Fruit fly (Drosophila melanogaster) whole organism, embryonic: ENCODE results near the gene Zip88E.

Experiments used
- Antp ChIP-seq: fragments of 200-800 bp; sonication (Bioruptor generic); optimal IDR thresholded peaks from 3 replicates; lab custom pipeline; 2016; ENCODE audit warnings: missing biosample characterization, missing genetic modification characterization
- CG10959 ChIP-seq: fragments of 200-800 bp; sonication (Bioruptor generic); IDR thresholded peaks from 2 replicates; pipeline ENCODE4 v1.3.6; 2022; ENCODE audit warnings: missing biosample characterization, missing genetic modification characterization
- CG11398 ChIP-seq: fragments of 200-800 bp; sonication (Bioruptor generic); optimal IDR thresholded peaks from 2 replicates; lab custom pipeline; 2016; ENCODE audit warnings: missing biosample characterization, missing genetic modification characterization
- CG11696 ChIP-seq: fragments of 200-800 bp; sonication (Bioruptor generic); IDR thresholded peaks from 2 replicates; pipeline ENCODE4 v1.3.6; 2022; ENCODE audit warnings: missing biosample characterization, missing genetic modification characterization
- CG12236 ChIP-seq: fragments of 200-800 bp; sonication (Bioruptor generic); optimal IDR thresholded peaks from 2 replicates; lab custom pipeline; 2016; ENCODE audit warnings: missing biosample characterization, missing genetic modification characterization
- CG1233 ChIP-seq: fragments of 200-800 bp; sonication (Bioruptor generic); optimal IDR thresholded peaks from 4 replicates; lab custom pipeline; 2018; ENCODE audit warnings: missing biosample characterization, mild to moderate bottlenecking, missing genetic modification characterization
- CG12769 ChIP-seq: fragments of 200-800 bp; sonication (Bioruptor generic); optimal IDR thresholded peaks from 2 replicates; lab custom pipeline; 2019; ENCODE audit warnings: missing biosample characterization, mild to moderate bottlenecking, missing genetic modification characterization, moderate library complexity
- CG14710 ChIP-seq: fragments of 200-800 bp; sonication (Bioruptor generic); optimal IDR thresholded peaks from 3 replicates; lab custom pipeline; 2019; ENCODE audit warnings: missing biosample characterization, mild to moderate bottlenecking, missing genetic modification characterization, moderate library complexity
- CG15696 ChIP-seq: fragments of 200-800 bp; sonication (Bioruptor generic); optimal IDR thresholded peaks from 2 replicates; lab custom pipeline; 2019; ENCODE audit warnings: missing biosample characterization, mild to moderate bottlenecking, missing genetic modification characterization, moderate library complexity
- CG17802 ChIP-seq: fragments of 200-800 bp; sonication (Bioruptor generic); optimal IDR thresholded peaks from 2 replicates; lab custom pipeline; 2018; ENCODE audit warnings: missing biosample characterization, mild to moderate bottlenecking, missing genetic modification characterization, moderate library complexity
- CG3838 ChIP-seq: fragments of 200-800 bp; sonication (Bioruptor generic); optimal IDR thresholded peaks from 3 replicates; lab custom pipeline; 2016; ENCODE audit warnings: missing biosample characterization, missing genetic modification characterization
- CG4328 ChIP-seq: fragments of 200-800 bp; sonication (Bioruptor generic); optimal IDR thresholded peaks from 3 replicates; lab custom pipeline; 2017; ENCODE audit warnings: missing biosample characterization, missing genetic modification reagents, missing genetic modification characterization
- CG4404 ChIP-seq: fragments of 200-800 bp; sonication (Bioruptor generic); IDR thresholded peaks from 2 replicates; pipeline ENCODE4 v1.3.6; 2022; ENCODE audit warnings: missing biosample characterization, missing genetic modification characterization
- CG4820 ChIP-seq: fragments of 200-800 bp; sonication (Bioruptor generic); optimal IDR thresholded peaks from 3 replicates; lab custom pipeline; 2016; ENCODE audit warnings: missing biosample characterization, missing genetic modification characterization
- CG7987 ChIP-seq: fragments of 200-800 bp; sonication (Bioruptor generic); optimal IDR thresholded peaks from 2 replicates; lab custom pipeline; 2018; ENCODE audit warnings: missing biosample characterization, mild to moderate bottlenecking, missing genetic modification characterization, moderate library complexity
- CG9932 ChIP-seq: fragments of 200-800 bp; sonication (Bioruptor generic); IDR thresholded peaks from 2 replicates; pipeline ENCODE4 v1.3.6; 2022; ENCODE audit warnings: missing biosample characterization, missing genetic modification characterization
- Doc2 ChIP-seq: fragments of 200-800 bp; sonication (Bioruptor generic); IDR thresholded peaks from 2 replicates; pipeline ENCODE4 v1.3.6; 2022; ENCODE audit warnings: missing biosample characterization, missing genetic modification characterization
- E2f2 ChIP-seq: fragments of 200-800 bp; sonication (Bioruptor generic); IDR thresholded peaks from 2 replicates; pipeline ENCODE4 v1.3.6; 2022; ENCODE audit warnings: missing biosample characterization, missing genetic modification characterization
- Ets65A ChIP-seq: fragments of 200-800 bp; sonication (Bioruptor generic); peaks from one replicate; lab custom pipeline; 2016; ENCODE audit warnings: missing biosample characterization, missing genetic modification characterization
- Fer2 ChIP-seq: fragments of 200-800 bp; sonication (Bioruptor generic); optimal IDR thresholded peaks from 2 replicates; lab custom pipeline; 2018; ENCODE audit warnings: missing biosample characterization, mild to moderate bottlenecking, missing genetic modification characterization, moderate library complexity
- Hand ChIP-seq: fragments of 200-800 bp; sonication (Bioruptor generic); optimal IDR thresholded peaks from 2 replicates; lab custom pipeline; 2017; ENCODE audit warnings: mild to moderate bottlenecking, missing biosample characterization, missing genetic modification reagents, missing genetic modification characterization
- Meics ChIP-seq: fragments of 200-800 bp; sonication (Bioruptor generic); optimal IDR thresholded peaks from 2 replicates; lab custom pipeline; 2017; ENCODE audit warnings: missing biosample characterization, mild to moderate bottlenecking, missing genetic modification characterization
- Ptx1 ChIP-seq: fragments of 200-800 bp; sonication (Bioruptor generic); IDR thresholded peaks from 2 replicates; pipeline ENCODE4 v1.3.6; 2022; ENCODE audit warnings: missing biosample characterization, missing genetic modification characterization
- Sin3A ChIP-seq: fragments of >200 bp; optimal IDR thresholded peaks from 2 replicates; lab custom pipeline; 2018
- Tbp ChIP-seq: fragments of >200 bp; optimal IDR thresholded peaks from 2 replicates; lab custom pipeline; 2018; ENCODE audit warnings: missing biosample characterization, missing genetic modification characterization
- cad ChIP-seq: fragments of >200 bp; optimal IDR thresholded peaks from 2 replicates; lab custom pipeline; 2017; ENCODE audit warnings: missing biosample characterization, missing genetic modification characterization
- eve ChIP-seq, 2 experiments: fragments of >200 bp; optimal IDR thresholded peaks; 2 replicates each; lab custom pipeline; 2017; ENCODE audit warnings: missing biosample characterization in 2 of 2, missing genetic modification characterization in 2 of 2
- fu2 ChIP-seq: fragments of 200-800 bp; sonication (Bioruptor generic); optimal IDR thresholded peaks from 2 replicates; lab custom pipeline; 2016; ENCODE audit warnings: missing biosample characterization, missing genetic modification characterization
- hb ChIP-seq: fragments of 200-800 bp; sonication (Bioruptor generic); IDR thresholded peaks from 3 replicates; pipeline ENCODE4 v1.3.6; 2022; ENCODE audit warnings: missing biosample characterization, missing genetic modification characterization; ENCODE audit not compliant: partially characterized antibody
- lbe ChIP-seq: fragments of 200-800 bp; sonication (Bioruptor generic); optimal IDR thresholded peaks from 2 replicates; lab custom pipeline; 2016; ENCODE audit warnings: missing biosample characterization, mild to moderate bottlenecking, missing genetic modification characterization
- mld ChIP-seq: fragments of 200-800 bp; sonication (Bioruptor generic); IDR thresholded peaks from 3 replicates; pipeline ENCODE4 v1.3.6; 2022; ENCODE audit warnings: missing biosample characterization, missing genetic modification characterization; ENCODE audit not compliant: partially characterized antibody
- odd ChIP-seq: fragments of 200-800 bp; sonication (Bioruptor generic); optimal IDR thresholded peaks from 2 replicates; lab custom pipeline; 2017; ENCODE audit warnings: missing biosample characterization, mild to moderate bottlenecking, missing genetic modification characterization
- peb ChIP-seq: fragments of 200-800 bp; sonication (Bioruptor generic); IDR thresholded peaks from 2 replicates; pipeline ENCODE4 v1.3.6; 2022; ENCODE audit warnings: missing biosample characterization, missing genetic modification characterization
- ranshi ChIP-seq: fragments of 200-800 bp; sonication (Bioruptor generic); IDR thresholded peaks from 2 replicates; pipeline ENCODE4 v1.3.6; 2022; ENCODE audit warnings: missing biosample characterization, missing genetic modification characterization
- rib ChIP-seq: fragments of 200-800 bp; sonication (Bioruptor generic); IDR thresholded peaks from 2 replicates; pipeline ENCODE4 v1.3.6; 2022; ENCODE audit warnings: missing biosample characterization, missing genetic modification characterization
- sob ChIP-seq: fragments of 200-800 bp; sonication (Bioruptor generic); IDR thresholded peaks from 2 replicates; pipeline ENCODE4 v1.3.6; 2022; ENCODE audit warnings: missing biosample characterization, missing genetic modification characterization
- sr ChIP-seq: fragments of 200-800 bp; sonication (Bioruptor generic); IDR thresholded peaks from 3 replicates; pipeline ENCODE4 v1.3.6; 2022; ENCODE audit warnings: missing biosample characterization, missing genetic modification characterization
- stwl ChIP-seq: fragments of 200-800 bp; sonication (Bioruptor generic); optimal IDR thresholded peaks from 3 replicates; lab custom pipeline; 2018; ENCODE audit warnings: missing biosample characterization, mild to moderate bottlenecking, missing genetic modification characterization, moderate library complexity
- wek ChIP-seq: fragments of 200-800 bp; sonication (Bioruptor generic); optimal IDR thresholded peaks from 3 replicates; lab custom pipeline; 2018; ENCODE audit warnings: missing biosample characterization, mild to moderate bottlenecking, missing genetic modification characterization, moderate library complexity
- zfh1 ChIP-seq: fragments of 200-800 bp; sonication (Bioruptor generic); IDR thresholded peaks from 3 replicates; pipeline ENCODE4 v1.3.6; 2022; ENCODE audit warnings: missing biosample characterization, missing genetic modification characterization

Gene Zip88E

DNA sequence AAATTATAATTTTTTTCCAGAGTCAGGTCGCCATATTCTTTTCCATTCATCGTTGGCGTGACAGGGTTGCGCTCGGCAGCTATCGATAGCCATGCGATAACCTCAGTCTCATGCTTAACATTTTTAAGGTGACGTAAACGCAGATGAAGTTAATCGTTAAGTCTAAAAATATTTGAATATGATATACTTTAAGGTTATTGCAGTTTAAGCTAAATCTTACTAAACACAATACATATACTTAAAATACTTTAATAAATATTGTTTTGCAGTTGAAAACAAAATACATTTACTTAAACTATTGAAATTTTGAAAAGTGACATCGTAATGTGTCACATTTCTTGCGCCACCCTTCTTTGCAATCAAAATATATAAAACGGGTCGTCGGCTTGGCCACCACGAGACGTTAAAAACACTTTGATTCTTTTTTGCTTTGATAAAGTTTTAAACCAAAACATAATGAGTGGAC, 6.7 kb downstream of the Zip88E start, which contains the start of the genes Cp190 and CG4338 (continued):
- TF ChIP-seq rib (GFP tag; lab: Robert Waterston, UW), result peak; percentile 91
- TF ChIP-seq CG12769 (tag; lab: Kevin White, UChicago), result peak; percentile 97
- peak; percentile 96 for TF ChIP-seq sob
- peak; percentile 86 for TF ChIP-seq CG17802 (tag; lab: Kevin White, UChicago)
- TF ChIP-seq sr (GFP tag; lab: Robert Waterston, UW), result peak; percentile 51; the same call in 1 of the 3 replicates
- peak; percentile 81 for TF ChIP-seq Antp
- TF ChIP-seq eve (GFP tag; optimal IDR thresholded peaks at IDR 0.05; lab: Kevin White, UChicago), result peak in 1 of 2 experiments; percentile 61
- TF ChIP-seq CG11696 (GFP tag; lab: Robert Waterston, UW), result peak; percentile 80
- TF ChIP-seq CG7987, result peak; percentile 87
- TF ChIP-seq CG9932 (GFP tag; lab: Robert Waterston, UW), result peak; percentile 98
- TF ChIP-seq fu2, result peak; percentile 85
- peak; percentile 87 for TF ChIP-seq stwl (tag; lab: Kevin White, UChicago)
- TF ChIP-seq CG10959 (GFP tag; lab: Robert Waterston, UW), result peak; percentile 95
- peak; percentile 97 for TF ChIP-seq odd (GFP tag; lab: Kevin White, UChicago)
- TF ChIP-seq Fer2 (tag; lab: Kevin White, UChicago), result peak; percentile 99
- TF ChIP-seq wek (GFP tag; lab: Kevin White, UChicago), result peak; percentile 86
- peak; percentile 79 for TF ChIP-seq CG12236 (GFP tag; lab: Kevin White, UChicago)
- peak; percentile 45; the same call in 1 of the 3 replicates for TF ChIP-seq mld (GFP tag; lab: Robert Waterston, UW)
- no peak for TF ChIP-seq cad (GFP tag; lab: Kevin White, UChicago)
- peak; percentile 98 for TF ChIP-seq Ptx1 (GFP tag; lab: Robert Waterston, UW)
- TF ChIP-seq hb, result peak; percentile 72
- peak; percentile 99 for TF ChIP-seq CG15696
- peak; percentile 96 for TF ChIP-seq ranshi
- peak; percentile 98 for TF ChIP-seq CG4328 (GFP tag; lab: Kevin White, UChicago)
- TF ChIP-seq Sin3A (lab: Kevin White, UChicago), result peak; percentile 89
- peak; percentile 74 for TF ChIP-seq CG11398 (GFP tag; lab: Kevin White, UChicago)
- peak; percentile 99 for TF ChIP-seq CG14710 (tag; lab: Kevin White, UChicago)
- peak; percentile 98 for TF ChIP-seq CG1233
- peak; percentile 96 for TF ChIP-seq CG4820 (GFP tag; lab: Kevin White, UChicago)
- peak; percentile 93 for TF ChIP-seq CG3838
- peak; percentile 85 for TF ChIP-seq E2f2
- TF ChIP-seq Tbp (GFP tag; lab: Kevin White, UChicago), result no peak
- peak; percentile 99 for TF ChIP-seq Ets65A
- TF ChIP-seq zfh1 (GFP tag; lab: Robert Waterston, UW), result peak; percentile 96
- peak; percentile 81 for TF ChIP-seq Doc2
- peak; percentile 93 for TF ChIP-seq peb (GFP tag; lab: Robert Waterston, UW)
- TF ChIP-seq Meics (GFP tag; lab: Kevin White, UChicago), result peak; percentile 98
- peak; percentile 95 for TF ChIP-seq Hand
- TF ChIP-seq lbe (GFP tag; lab: Kevin White, UChicago), result peak; percentile 95
- peak; percentile 97 for TF ChIP-seq CG4404 (GFP tag; lab: Robert Waterston, UW)
